Fruit fly (Drosophila melanogaster): ENCODE results near the gene CG6178.

Gene CG6178

dm6 chr3R:24151924-24152809 lies at the start of gene CG6178, which contains the start of gene p38a:
TSS of gene CG6178 (plus strand) at chr3R:24152347.
TSS of gene p38a (minus strand) at chr3R:24152321.
- TF ChIP-seq insv (optimal IDR thresholded peaks at IDR 0.05) (no peak), psq (optimal IDR thresholded peaks at IDR 0.05) (no peak)

- TF ChIP-seq ttk (optimal IDR thresholded peaks at IDR 0.05) (no peak), h (optimal IDR thresholded peaks at IDR 0.05) (no peak), Myc (optimal IDR thresholded peaks at IDR 0.05) (no peak), psq (optimal IDR thresholded peaks at IDR 0.05) (no peak)
Observed at dm6 chr3R:24102387-24102786, 49.8 kb upstream of the CG6178 start.

- TF ChIP-seq Myc (optimal IDR thresholded peaks at IDR 0.05) (no peak), psq (optimal IDR thresholded peaks at IDR 0.05) (no peak), ttk (optimal IDR thresholded peaks at IDR 0.05) (no peak), Sin3A (optimal IDR thresholded peaks at IDR 0.05) (no peak), insv (optimal IDR thresholded peaks at IDR 0.05) (no peak), h (optimal IDR thresholded peaks at IDR 0.05) (no peak)
Observed at dm6 chr3R:24103708-24104107, 48.4 kb upstream of the CG6178 start.

- TF ChIP-seq Sin3A (optimal IDR thresholded peaks at IDR 0.05) (no peak), ttk (optimal IDR thresholded peaks at IDR 0.05) (no peak), psq (optimal IDR thresholded peaks at IDR 0.05) (no peak), h (optimal IDR thresholded peaks at IDR 0.05) (no peak), Myc (optimal IDR thresholded peaks at IDR 0.05) (no peak)
Observed at dm6 chr3R:24104471-24105311, 47.5 kb upstream of the CG6178 start.

dm6 chr3R:24105312-24105902 lies 46.7 kb upstream of the CG6178 start, which contains the start of gene Syx1A:
TSS of gene Syx1A (minus strand) at chr3R:24105763.
- TF ChIP-seq insv (optimal IDR thresholded peaks at IDR 0.05) (no peak), ttk (optimal IDR thresholded peaks at IDR 0.05) (no peak), psq (optimal IDR thresholded peaks at IDR 0.05) (no peak), Sin3A (optimal IDR thresholded peaks at IDR 0.05) (no peak), h (optimal IDR thresholded peaks at IDR 0.05) (no peak), Myc (optimal IDR thresholded peaks at IDR 0.05) (no peak)

- no peak for TF ChIP-seq psq (optimal IDR thresholded peaks at IDR 0.05)
- no peak for TF ChIP-seq Sin3A (optimal IDR thresholded peaks at IDR 0.05)
- no peak for TF ChIP-seq ttk (optimal IDR thresholded peaks at IDR 0.05)
- no peak for TF ChIP-seq insv (optimal IDR thresholded peaks at IDR 0.05)
- TF ChIP-seq h (optimal IDR thresholded peaks at IDR 0.05) = no peak
- no peak for TF ChIP-seq Myc (optimal IDR thresholded peaks at IDR 0.05)
Observed at dm6 chr3R:24106059-24106631, 46.0 kb upstream of the CG6178 start.

- TF ChIP-seq insv (optimal IDR thresholded peaks at IDR 0.05) = no peak
- TF ChIP-seq Sin3A (optimal IDR thresholded peaks at IDR 0.05) = no peak
- no peak for TF ChIP-seq ttk (optimal IDR thresholded peaks at IDR 0.05)
- TF ChIP-seq Myc (optimal IDR thresholded peaks at IDR 0.05) = no peak
- no peak for TF ChIP-seq h (optimal IDR thresholded peaks at IDR 0.05)
- TF ChIP-seq psq (optimal IDR thresholded peaks at IDR 0.05) = no peak
Observed at dm6 chr3R:24106879-24107441, 45.2 kb upstream of the CG6178 start, which contains the start of gene CG10694. TSS of gene CG10694 (plus strand) at chr3R:24107391.

- no peak for TF ChIP-seq insv (optimal IDR thresholded peaks at IDR 0.05)
- no peak for TF ChIP-seq ttk (optimal IDR thresholded peaks at IDR 0.05)
- no peak for TF ChIP-seq Sin3A (optimal IDR thresholded peaks at IDR 0.05)
- no peak for TF ChIP-seq Myc (optimal IDR thresholded peaks at IDR 0.05)
- TF ChIP-seq h (optimal IDR thresholded peaks at IDR 0.05) = no peak
- no peak for TF ChIP-seq psq (optimal IDR thresholded peaks at IDR 0.05)
Observed at dm6 chr3R:24108902-24109389, 43.2 kb upstream of the CG6178 start, which contains the start of the genes eIF4EHP and CG18428. TSS of gene eIF4EHP (minus strand) at chr3R:24108960. TSS of gene CG18428 (plus strand) at chr3R:24109336.

dm6 chr3R:24112320-24113069 lies 39.7 kb upstream of the CG6178 start, which contains the start of gene CG13605:
TSS of gene CG13605 (minus strand) at chr3R:24112389.
- TF ChIP-seq Sin3A (optimal IDR thresholded peaks at IDR 0.05) (no peak), h (optimal IDR thresholded peaks at IDR 0.05) (no peak), psq (optimal IDR thresholded peaks at IDR 0.05) (no peak), Myc (optimal IDR thresholded peaks at IDR 0.05) (no peak), ttk (optimal IDR thresholded peaks at IDR 0.05) (no peak), insv (optimal IDR thresholded peaks at IDR 0.05) (no peak)

- TF ChIP-seq Sin3A (optimal IDR thresholded peaks at IDR 0.05) (no peak), psq (optimal IDR thresholded peaks at IDR 0.05) (no peak), h (optimal IDR thresholded peaks at IDR 0.05) (no peak), Myc (optimal IDR thresholded peaks at IDR 0.05) (no peak), insv (optimal IDR thresholded peaks at IDR 0.05) (no peak), ttk (optimal IDR thresholded peaks at IDR 0.05) (no peak)
Observed at dm6 chr3R:24113070-24113385, 39.1 kb upstream of the CG6178 start, which contains the start of gene Root. TSS of gene Root (plus strand) at chr3R:24113286.
